Worm (Caenorhabditis elegans): ENCODE measurements around the gene T02C12.5.

- TF ChIP-seq W03F9.2 (tag; optimal IDR thresholded peaks at IDR 0.05), result peak; percentile 46
- no peak for TF ChIP-seq dao-5 (tag; optimal IDR thresholded peaks at IDR 0.05)
These were observed 47.9 kb downstream of the T02C12.5 start for ce11 chrIII:3979980-3980631.
